Worm (Caenorhabditis elegans) whole organism, L4 larva: ENCODE data around the gene F54B11.10.

Experiments
- F49E8.2 ChIP-seq: sonication (generic microtip); optimal IDR thresholded peaks from 2 replicates; lab custom pipeline; 2016; ENCODE audit warnings: missing compliant biosample characterization, mild to moderate bottlenecking, missing genetic modification characterization, borderline replicate concordance
- R02D3.7 ChIP-seq: fragments of 150-350 bp; sonication (generic microtip); optimal IDR thresholded peaks from 3 replicates; lab custom pipeline; 2014; ENCODE audit warnings: missing biosample characterization, missing genetic modification characterization
- aly-2 ChIP-seq: sonication (generic microtip); optimal IDR thresholded peaks from 2 replicates; lab custom pipeline; 2018; ENCODE audit warnings: missing biosample characterization, missing genetic modification characterization
- fkh-10 ChIP-seq: fragments of 150-350 bp; optimal IDR thresholded peaks from 2 replicates; lab custom pipeline; 2014; ENCODE audit warnings: missing biosample characterization, missing genetic modification reagents, missing genetic modification characterization
- hlh-30 ChIP-seq: sonication (generic microtip); optimal IDR thresholded peaks from 2 replicates; lab custom pipeline; 2017; ENCODE audit warnings: antibody characterized with exemption, mild to moderate bottlenecking, missing genetic modification characterization, missing compliant biosample characterization; ENCODE audit not compliant: insufficient read depth
- lin-1 ChIP-seq: fragments of 200-800 bp; sonication (Bioruptor generic); IDR thresholded peaks from 2 replicates; pipeline ENCODE4 v1.3.6; 2022; ENCODE audit warnings: missing genetic modification reagents, missing genetic modification characterization, missing compliant biosample characterization
- mxl-3 ChIP-seq: fragments of 200-800 bp; sonication (Bioruptor generic); optimal IDR thresholded peaks from 2 replicates; lab custom pipeline; 2018; ENCODE audit warnings: mild to moderate bottlenecking, missing genetic modification characterization, missing compliant biosample characterization
- skn-1 ChIP-seq: fragments of 150-350 bp; optimal IDR thresholded peaks from 2 replicates; lab custom pipeline; 2014; ENCODE audit warnings: missing biosample characterization, missing genetic modification characterization
- unc-130 ChIP-seq: sonication (generic microtip); optimal IDR thresholded peaks from 2 replicates; lab custom pipeline; 2016; ENCODE audit warnings: missing genetic modification reagents, missing genetic modification characterization, missing compliant biosample characterization
- unc-39 ChIP-seq: sonication (generic microtip); optimal IDR thresholded peaks from 2 replicates; lab custom pipeline; 2017; ENCODE audit warnings: missing biosample characterization, missing genetic modification characterization

ce11 chrX:13592367-13592766, 10.4 kb downstream of the F54B11.10 start, which contains the start of gene F54B11.4:
- TF ChIP-seq hlh-30 (tag; lab: Kevin White, UChicago) (no peak), mxl-3 (GFP tag; lab: Kevin White, UChicago) (no peak), lin-1 (GFP tag; lab: Robert Waterston, UW) (no peak), unc-39 (no peak), R02D3.7 (tag; lab: Kevin White, UChicago) (no peak), skn-1 (tag; lab: Kevin White, UChicago) (no peak), fkh-10 (GFP tag; lab: Kevin White, UChicago) (no peak), unc-130 (GFP tag; lab: Kevin White, UChicago) (no peak), F49E8.2 (tag; lab: Kevin White, UChicago) (no peak), aly-2 (tag; lab: Kevin White, UChicago) (no peak)
